ENCODE assay signal across 1 worm cellular context in the genomic region with DNA sequence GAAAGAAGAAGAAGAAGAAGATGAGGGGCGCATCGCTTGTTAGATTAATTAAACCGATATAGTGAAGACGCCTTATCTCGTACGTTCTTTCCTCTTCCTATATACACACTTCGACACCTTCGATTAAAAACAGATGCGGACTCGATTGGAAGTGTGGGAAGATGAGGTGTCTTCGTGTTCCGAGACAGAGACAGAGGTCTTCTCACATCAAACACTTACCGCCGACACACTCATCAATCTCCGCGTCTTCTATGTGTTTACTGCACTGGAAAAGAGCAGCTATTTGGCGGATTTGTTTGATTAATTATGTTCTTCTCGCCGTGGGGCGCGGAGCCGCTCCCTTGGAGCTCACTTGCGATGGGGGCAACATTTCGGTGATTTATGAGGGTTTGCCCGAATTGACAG.
TF ChIP-seq lines count a peak whose summit lies in the region.

No protein-coding gene starts in this region.

TF ChIP-seq in whole organism, L1 larva, 84 proteins besides CTCF, POLR2A, EP300 and RAD21 (continued from another document):
- TF ChIP-seq pag-3 (tag; optimal IDR thresholded peaks at IDR 0.05; lab: Kevin White, UChicago; ENCODE audit: borderline replicate concordance, insufficient read depth) (peak; percentile 6), ceh-63 (GFP tag; optimal IDR thresholded peaks at IDR 0.05; lab: Kevin White, UChicago) (no peak), nhr-11 (tag; optimal IDR thresholded peaks at IDR 0.05; lab: Kevin White, UChicago) (no peak), C34B4.2 (tag; optimal IDR thresholded peaks at IDR 0.05; lab: Kevin White, UChicago) (no peak), nhr-237 (tag; optimal IDR thresholded peaks at IDR 0.05; lab: Kevin White, UChicago) (no peak), tbx-2 (tag; optimal IDR thresholded peaks at IDR 0.05; lab: Kevin White, UChicago) (peak; percentile 50), nhr-84 (tag; optimal IDR thresholded peaks at IDR 0.05; lab: Kevin White, UChicago) (no peak), nhr-85 (tag; lab: Kevin White, UChicago) (peak; percentile 74), fos-1 (tag; optimal IDR thresholded peaks at IDR 0.05; lab: Kevin White, UChicago) (no peak), xbp-1 (tag; optimal IDR thresholded peaks at IDR 0.05; lab: Kevin White, UChicago) (no peak), tlp-1 (tag; optimal IDR thresholded peaks at IDR 0.05; lab: Kevin White, UChicago) (no peak), fkh-4 (tag; optimal IDR thresholded peaks at IDR 0.05; lab: Kevin White, UChicago; ENCODE audit: borderline replicate concordance) (peak; percentile 59), aly-2 (tag; optimal IDR thresholded peaks at IDR 0.05; lab: Kevin White, UChicago) (no peak), unc-30 (tag; optimal IDR thresholded peaks at IDR 0.05; lab: Kevin White, UChicago) (no peak), unc-130 (tag; optimal IDR thresholded peaks at IDR 0.05; lab: Kevin White, UChicago) (no peak), zag-1 (tag; optimal IDR thresholded peaks at IDR 0.05; lab: Kevin White, UChicago) (no peak), elt-3 (tag; optimal IDR thresholded peaks at IDR 0.05; lab: Kevin White, UChicago) (no peak), fkh-10 (GFP tag; optimal IDR thresholded peaks at IDR 0.05; lab: Kevin White, UChicago) (no peak), jun-1 (tag; optimal IDR thresholded peaks at IDR 0.05; lab: Kevin White, UChicago) (no peak), efl-1 (optimal IDR thresholded peaks at IDR 0.05; lab: Kevin White, UChicago) (no peak), efl-1 (GFP tag; optimal IDR thresholded peaks at IDR 0.05 in 1 of 2; lab: Kevin White, UChicago) (no peak), lir-3 (tag; optimal IDR thresholded peaks at IDR 0.05; lab: Kevin White, UChicago; ENCODE audit: poor library complexity) (no peak), pqm-1 (tag; optimal IDR thresholded peaks at IDR 0.05; lab: Kevin White, UChicago) (no peak), nhr-28 (tag; optimal IDR thresholded peaks at IDR 0.05; lab: Kevin White, UChicago) (no peak), ceh-88 (GFP tag; IDR thresholded peaks at IDR 0.05; lab: Robert Waterston, UW) (no peak), lin-14 (GFP tag; optimal IDR thresholded peaks at IDR 0.05; lab: Kevin White, UChicago) (peak; percentile 86), nhr-47 (tag; optimal IDR thresholded peaks at IDR 0.05; lab: Kevin White, UChicago) (no peak), mep-1 (tag; optimal IDR thresholded peaks at IDR 0.05; lab: Kevin White, UChicago) (peak; percentile 17), alr-1 (tag; optimal IDR thresholded peaks at IDR 0.05; lab: Kevin White, UChicago; ENCODE audit: borderline replicate concordance) (no peak), ceh-82 (tag; optimal IDR thresholded peaks at IDR 0.05; lab: Kevin White, UChicago) (no peak), ceh-8 (GFP tag; optimal IDR thresholded peaks at IDR 0.05; lab: Kevin White, UChicago) (no peak)
